Worm (Caenorhabditis elegans): ENCODE data around the gene F15G9.6.
A peak's percentile ranks its signal among the peaks of the same experiment; 100 is the strongest.

The F15G9.6 gene

DNA sequence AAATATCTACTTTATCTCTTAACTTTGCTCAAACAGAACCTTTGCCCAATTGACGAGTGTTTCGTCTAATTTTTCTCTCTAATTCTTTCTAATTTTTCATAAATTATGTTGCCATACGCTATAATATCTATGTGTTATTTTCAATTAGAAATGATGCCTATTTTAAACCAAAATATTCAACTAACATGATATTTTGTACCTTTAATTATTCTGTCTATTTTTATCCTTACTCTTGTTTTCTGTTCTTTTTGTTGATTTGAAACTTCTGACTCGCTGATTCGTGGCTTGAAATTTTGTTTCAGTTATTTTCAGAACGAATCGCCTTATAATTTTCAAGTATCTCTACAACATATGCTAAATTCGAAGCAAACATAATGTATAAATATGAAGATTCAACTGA lies at the start of gene F15G9.6:
F15G9.6 (plus strand) TSS at position 301 of the 400 bp plus-strand sequence.
- TF ChIP-seq madf-8 (GFP tag; conservative IDR thresholded peaks at IDR 0.05) (no peak), tbx-9 (tag; optimal IDR thresholded peaks at IDR 0.05; ENCODE audit: borderline replicate concordance) (no peak), F23B12.7 (tag; optimal IDR thresholded peaks at IDR 0.05; ENCODE audit: insufficient read depth) (no peak), madf-6 (GFP tag; IDR thresholded peaks at IDR 0.05) (no peak), ceh-27 (GFP tag; optimal IDR thresholded peaks at IDR 0.05) (no peak), B0336.3 (GFP tag; IDR thresholded peaks at IDR 0.05) (no peak), atf-7 (tag; optimal IDR thresholded peaks at IDR 0.05) (no peak), F22D6.2 (tag; optimal IDR thresholded peaks at IDR 0.05) (no peak), rpc-1 (optimal IDR thresholded peaks at IDR 0.05) (no peak), rpc-1 (tag; optimal IDR thresholded peaks at IDR 0.05) (no peak), zfh-2 (GFP tag; conservative IDR thresholded peaks at IDR 0.05) (no peak)

DNA sequence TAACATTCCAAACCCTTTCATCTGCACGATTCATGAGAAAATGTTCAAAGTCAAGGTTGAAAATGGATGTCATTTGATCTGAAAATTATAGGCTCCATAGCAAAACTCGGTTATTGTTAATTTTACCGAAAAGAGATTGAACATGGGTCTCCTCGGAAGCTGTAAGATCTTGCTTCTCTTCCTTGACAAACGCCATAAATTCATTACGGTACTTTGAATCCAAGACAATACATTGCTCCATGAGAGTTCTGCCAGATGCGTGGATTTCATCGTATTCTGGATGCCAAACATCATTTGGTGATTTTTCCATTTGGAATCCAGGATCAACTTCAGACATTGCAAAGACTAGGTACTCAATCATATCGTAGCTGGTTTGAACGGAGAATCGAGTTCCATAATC lies 43.6 kb upstream of the F15G9.6 start:
- TF ChIP-seq ceh-79 (tag; optimal IDR thresholded peaks at IDR 0.05) (no peak), ceh-40 (GFP tag; IDR thresholded peaks at IDR 0.05) (no peak)

DNA sequence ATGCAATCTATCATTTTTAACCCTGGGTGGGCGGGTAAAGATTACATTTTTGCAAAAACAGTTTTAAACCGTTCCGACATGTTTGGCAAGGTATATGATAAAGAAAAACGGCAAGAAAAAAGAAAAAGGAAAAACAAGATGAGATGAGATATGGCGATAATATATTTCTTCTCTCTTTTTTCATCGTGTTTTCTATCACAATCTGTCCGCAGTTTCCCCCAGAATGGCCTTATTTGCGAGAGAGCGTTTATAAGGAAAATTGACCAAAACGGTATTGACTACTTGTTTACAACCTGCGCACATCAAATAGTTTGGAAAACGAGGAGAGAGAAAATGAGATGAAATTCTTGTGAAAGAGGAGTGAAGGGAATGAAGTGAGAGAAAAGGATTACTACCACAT lies 42.2 kb upstream of the F15G9.6 start:
- peak; percentile 13 for TF ChIP-seq ztf-26 (tag; optimal IDR thresholded peaks at IDR 0.05)
- TF ChIP-seq ztf-18 (tag; optimal IDR thresholded peaks at IDR 0.05): no peak
- no peak for TF ChIP-seq gei-17 (GFP tag; optimal IDR thresholded peaks at IDR 0.05)
- TF ChIP-seq lin-40 (tag; optimal IDR thresholded peaks at IDR 0.05): peak; percentile 0
- no peak for TF ChIP-seq B0035.1 (tag; optimal IDR thresholded peaks at IDR 0.05)
- no peak for TF ChIP-seq tbx-9 (tag; optimal IDR thresholded peaks at IDR 0.05; ENCODE audit: borderline replicate concordance)

DNA sequence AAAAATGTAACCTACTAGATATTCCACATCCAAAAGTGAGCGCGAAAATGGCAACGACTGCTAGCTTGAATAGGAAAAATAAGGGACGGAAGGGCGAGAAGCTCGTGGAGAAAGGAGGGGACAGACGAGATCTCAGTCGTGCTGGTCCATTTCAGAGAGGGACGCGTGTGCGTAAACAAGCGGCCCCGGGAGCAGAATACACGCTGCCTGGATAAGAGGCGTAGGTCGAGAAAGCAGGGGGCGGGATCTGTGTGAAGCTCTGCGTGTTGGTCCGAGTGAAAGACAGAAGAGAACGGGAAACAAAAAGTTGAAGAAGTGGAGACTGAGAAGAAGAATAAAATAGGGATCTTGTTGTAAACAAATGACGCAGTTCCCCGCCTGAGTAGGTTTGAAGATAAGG lies 41.0 kb upstream of the F15G9.6 start, which contains the start of gene T14B1.1:
T14B1.1 (minus strand) TSS at position 170 of the 400 bp plus-strand sequence.
- peak; percentile 63 for TF ChIP-seq K12H6.12 (tag; optimal IDR thresholded peaks at IDR 0.05)
- TF ChIP-seq K11D2.4 (GFP tag; IDR thresholded peaks at IDR 0.05): peak; percentile 28; the same call in 1 of the 2 replicates
- no peak for TF ChIP-seq madf-10 (tag; optimal IDR thresholded peaks at IDR 0.05)
- peak; percentile 49 for TF ChIP-seq ceh-27 (GFP tag; optimal IDR thresholded peaks at IDR 0.05)
- TF ChIP-seq C17E4.6 (GFP tag; IDR thresholded peaks at IDR 0.05): 0 out of 2 replicates have a peak, but pooled peaks have one; percentile 21

DNA sequence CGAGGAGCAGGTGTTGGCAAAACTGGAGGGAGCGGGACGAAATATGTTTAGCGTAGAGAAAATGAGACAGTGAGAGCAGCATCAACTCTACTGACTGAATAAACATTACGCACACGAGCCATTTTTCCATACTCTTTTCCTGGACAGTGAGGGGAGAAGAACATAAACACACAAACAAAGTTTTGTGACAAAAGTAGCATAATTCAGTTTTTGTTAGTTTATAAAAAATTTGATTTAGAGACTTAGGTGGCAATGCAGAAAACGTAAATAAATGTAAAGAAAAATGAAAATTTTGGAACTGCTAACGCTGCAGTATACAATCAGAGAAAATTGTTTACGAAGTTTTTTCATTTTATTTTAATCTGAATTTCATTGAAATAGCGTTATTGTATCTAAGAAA lies 36.3 kb upstream of the F15G9.6 start:
- TF ChIP-seq ceh-40 (GFP tag; IDR thresholded peaks at IDR 0.05) (no peak), F52B5.7 (tag; optimal IDR thresholded peaks at IDR 0.05) (no peak), nhr-80 (tag; optimal IDR thresholded peaks at IDR 0.05) (peak; percentile 25)

DNA sequence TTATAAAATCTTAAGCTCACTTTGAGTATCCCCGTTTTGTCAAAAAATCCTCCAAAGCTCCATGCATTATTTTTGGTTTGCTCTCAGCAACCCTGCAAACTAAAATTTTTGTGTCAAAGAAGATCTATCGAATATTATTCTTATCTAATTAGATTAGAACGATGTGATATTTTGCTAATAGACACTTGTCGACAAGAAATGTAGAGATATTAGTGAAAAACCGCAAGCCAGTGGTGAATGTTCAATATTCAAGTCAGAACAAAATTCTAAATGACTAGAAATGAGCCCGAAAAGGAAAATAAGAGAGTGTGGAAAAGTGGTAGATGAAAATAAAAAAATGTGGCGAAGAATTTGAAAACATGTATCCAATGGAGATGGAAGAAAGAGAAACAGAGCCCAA lies 34.8 kb upstream of the F15G9.6 start, which contains the start of gene C43C3.4:
C43C3.4 (minus strand) TSS at position 101 of the 400 bp plus-strand sequence.
- TF ChIP-seq mxl-1 (tag; optimal IDR thresholded peaks at IDR 0.05) (no peak), F57A8.1 (GFP tag; optimal IDR thresholded peaks at IDR 0.05) (no peak), ets-4 (GFP tag; optimal IDR thresholded peaks at IDR 0.05) (no peak), snpc-1.3 (tag; optimal IDR thresholded peaks at IDR 0.05; ENCODE audit: insufficient read depth) (no peak), egrh-3 (GFP tag; IDR thresholded peaks at IDR 0.05) (no peak), nfyb-1 (GFP tag; IDR thresholded peaks at IDR 0.05) (no peak)

All from whole organism, young adult.